Fruit fly (Drosophila melanogaster): Measurements from ENCODE around the gene TTLL1A.

- TF ChIP-seq fd85E (GFP tag; optimal IDR thresholded peaks at IDR 0.05) (no peak), CG9139 (GFP tag; optimal IDR thresholded peaks at IDR 0.05) (no peak), CG15336 (GFP tag; IDR thresholded peaks at IDR 0.05) (no peak), Blimp-1 (GFP tag; optimal IDR thresholded peaks at IDR 0.05) (no peak), Sox102F (GFP tag; optimal IDR thresholded peaks at IDR 0.05) (no peak), CG10631 (GFP tag; optimal IDR thresholded peaks at IDR 0.05) (no peak), vri (GFP tag; optimal IDR thresholded peaks at IDR 0.05) (no peak), CG16779 (tag; optimal IDR thresholded peaks at IDR 0.05) (no peak), spab (GFP tag; optimal IDR thresholded peaks at IDR 0.05) (no peak), Ets21C (GFP tag; optimal IDR thresholded peaks at IDR 0.05) (no peak), CG10669 (GFP tag; optimal IDR thresholded peaks at IDR 0.05) (no peak)
Observed at dm6 chrX:17230944-17231343, 28.5 kb upstream of the TTLL1A start, which contains the start of gene CG10597.

Measured in whole organism, prepupa.